Fruit fly (Drosophila melanogaster): Measurements from ENCODE around the gene CG13733.

Gene CG13733

dm6 chr3L:17457695-17458242, 21.0 kb downstream of the CG13733 start (continued):
- TF ChIP-seq onecut (GFP tag; IDR thresholded peaks at IDR 0.05) (no peak), chinmo (GFP tag; IDR thresholded peaks at IDR 0.05; ENCODE audit: partially characterized antibody) (no peak), CG17186 (GFP tag; optimal IDR thresholded peaks at IDR 0.05) (no peak), gem (tag; optimal IDR thresholded peaks at IDR 0.05) (peak; percentile 51), eve (GFP tag; optimal IDR thresholded peaks at IDR 0.05) (no peak), pb (GFP tag; optimal IDR thresholded peaks at IDR 0.05) (no peak), Lpt (GFP tag; optimal IDR thresholded peaks at IDR 0.05) (no peak), trh (GFP tag; optimal IDR thresholded peaks at IDR 0.05) (no peak), CG5180 (GFP tag; optimal IDR thresholded peaks at IDR 0.05) (no peak), kah (GFP tag; optimal IDR thresholded peaks at IDR 0.05) (no peak), unpg (GFP tag; optimal IDR thresholded peaks at IDR 0.05) (no peak), CG17328 (GFP tag; IDR thresholded peaks at IDR 0.05) (peak; percentile 52), CG11085 (GFP tag; IDR thresholded peaks at IDR 0.05) (no peak), tin (GFP tag; optimal IDR thresholded peaks at IDR 0.05) (no peak), PHDP (tag; optimal IDR thresholded peaks at IDR 0.05) (peak; percentile 26), CG15696 (tag; optimal IDR thresholded peaks at IDR 0.05) (no peak), Trl (optimal IDR thresholded peaks at IDR 0.05) (no peak), Trl (GFP tag; optimal IDR thresholded peaks at IDR 0.05) (no peak), CrebB (tag; optimal IDR thresholded peaks at IDR 0.05) (no peak), Bteb2 (GFP tag; optimal IDR thresholded peaks at IDR 0.05) (no peak), Antp (GFP tag; optimal IDR thresholded peaks at IDR 0.05) (no peak), NC2β (GFP tag; optimal IDR thresholded peaks at IDR 0.05) (no peak), CG33213 (GFP tag; optimal IDR thresholded peaks at IDR 0.05) (no peak), pho (GFP tag; optimal IDR thresholded peaks at IDR 0.05) (no peak), Poxn (GFP tag; IDR thresholded peaks at IDR 0.05) (no peak), gsb-n (tag; optimal IDR thresholded peaks at IDR 0.05) (no peak), org-1 (GFP tag; optimal IDR thresholded peaks at IDR 0.05) (no peak), CG42726 (GFP tag; IDR thresholded peaks at IDR 0.05; ENCODE audit: partially characterized antibody) (no peak), dysf (GFP tag; IDR thresholded peaks at IDR 0.05) (no peak), bbx (GFP tag; IDR thresholded peaks at IDR 0.05; ENCODE audit: partially characterized antibody) (no peak), gro (GFP tag; optimal IDR thresholded peaks at IDR 0.05) (no peak), Xbp1 (GFP tag; optimal IDR thresholded peaks at IDR 0.05) (no peak), Hr3 (GFP tag; optimal IDR thresholded peaks at IDR 0.05) (no peak), CG4820 (GFP tag; optimal IDR thresholded peaks at IDR 0.05) (no peak), CG10654 (GFP tag; optimal IDR thresholded peaks at IDR 0.05) (no peak), Blimp-1 (GFP tag; optimal IDR thresholded peaks at IDR 0.05) (peak; percentile 37), tna (GFP tag; IDR thresholded peaks at IDR 0.05; ENCODE audit: partially characterized antibody) (no peak), bsh (GFP tag; optimal IDR thresholded peaks at IDR 0.05) (peak in 1 of 2 experiments; percentile 57), dpn (GFP tag; optimal IDR thresholded peaks at IDR 0.05) (no peak), bigmax (GFP tag; optimal IDR thresholded peaks at IDR 0.05) (no peak), wor (GFP tag; IDR thresholded peaks at IDR 0.05) (no peak), Vsx1 (GFP tag; optimal IDR thresholded peaks at IDR 0.05) (no peak), bowl (GFP tag; IDR thresholded peaks at IDR 0.05) (no peak), MTF-1 (GFP tag; optimal IDR thresholded peaks at IDR 0.05; ENCODE audit: borderline replicate concordance) (no peak), odd (GFP tag; optimal IDR thresholded peaks at IDR 0.05) (no peak), Eip74EF (GFP tag; optimal IDR thresholded peaks at IDR 0.05) (no peak), cad (GFP tag; optimal IDR thresholded peaks at IDR 0.05) (no peak), NC2α (GFP tag; optimal IDR thresholded peaks at IDR 0.05) (no peak), CG4328 (GFP tag; optimal IDR thresholded peaks at IDR 0.05) (no peak), Rfx (GFP tag; IDR thresholded peaks at IDR 0.05) (no peak), z (GFP tag; IDR thresholded peaks at IDR 0.05) (no peak)
